Fruit fly (Drosophila melanogaster): ENCODE data around the gene Srp68.

The Srp68 gene

DNA sequence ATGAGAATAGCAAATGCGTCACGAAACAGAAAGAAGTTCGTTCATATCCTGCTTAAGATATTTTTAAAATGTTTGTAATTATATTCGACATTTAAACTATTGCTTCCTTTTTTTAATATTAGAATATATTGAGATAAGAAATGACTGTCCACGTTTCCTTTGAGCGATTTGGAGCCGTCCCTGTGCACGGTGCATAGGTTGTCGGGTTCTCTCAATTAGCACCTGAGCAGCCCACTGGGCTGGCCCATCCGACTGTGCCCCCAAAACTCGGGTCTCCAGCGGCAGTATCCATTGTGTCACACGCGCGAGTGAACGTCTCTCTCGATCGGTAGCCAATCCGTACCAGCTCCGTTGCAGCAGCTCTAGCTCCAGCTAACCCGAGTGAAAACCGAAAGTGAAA, 16.3 kb upstream of the Srp68 start, which contains the start of gene CG13313 (continued):
- TF ChIP-seq Spps (tag; optimal IDR thresholded peaks at IDR 0.05) (no peak), CG4328 (GFP tag; optimal IDR thresholded peaks at IDR 0.05) (no peak), row (GFP tag; IDR thresholded peaks at IDR 0.05) (peak; percentile 49), Hr78 (GFP tag; optimal IDR thresholded peaks at IDR 0.05) (peak in 1 of 2 experiments; percentile 5), bsh (GFP tag; optimal IDR thresholded peaks at IDR 0.05) (peak in 1 of 2 experiments; percentile 8), exex (tag; optimal IDR thresholded peaks at IDR 0.05) (no peak), CG11695 (GFP tag; IDR thresholded peaks at IDR 0.05) (no peak), CG16813 (GFP tag; IDR thresholded peaks at IDR 0.05; ENCODE audit: partially characterized antibody) (no peak), CG6791 (GFP tag; IDR thresholded peaks at IDR 0.05; ENCODE audit: partially characterized antibody) (peak; percentile 26; the same call in 1 of the 3 replicates), otp (GFP tag; IDR thresholded peaks at IDR 0.05) (no peak), CG42726 (GFP tag; IDR thresholded peaks at IDR 0.05; ENCODE audit: partially characterized antibody) (no peak), CG9817 (tag; optimal IDR thresholded peaks at IDR 0.05) (peak; percentile 7), pan (optimal IDR thresholded peaks at IDR 0.05) (no peak), pan (GFP tag; optimal IDR thresholded peaks at IDR 0.05 in 1 of 2, IDR thresholded peaks at IDR 0.05 in 1 of 2) (no peak), rib (GFP tag; IDR thresholded peaks at IDR 0.05) (no peak), CG1529 (GFP tag; optimal IDR thresholded peaks at IDR 0.05) (no peak), maf-S (GFP tag; optimal IDR thresholded peaks at IDR 0.05) (no peak), BtbVII (GFP tag; optimal IDR thresholded peaks at IDR 0.05) (no peak), Blimp-1 (GFP tag; optimal IDR thresholded peaks at IDR 0.05) (peak; percentile 51), Rx (GFP tag; IDR thresholded peaks at IDR 0.05) (no peak), sug (tag; optimal IDR thresholded peaks at IDR 0.05) (no peak), gt (GFP tag; IDR thresholded peaks at IDR 0.05) (no peak), Opbp (GFP tag; IDR thresholded peaks at IDR 0.05; ENCODE audit: partially characterized antibody) (no peak), nerfin-2 (GFP tag; IDR thresholded peaks at IDR 0.05; ENCODE audit: partially characterized antibody) (no peak), ttk (GFP tag; IDR thresholded peaks at IDR 0.05) (no peak), CG10979 (tag; optimal IDR thresholded peaks at IDR 0.05) (peak; percentile 20), Jarid2 (GFP tag; optimal IDR thresholded peaks at IDR 0.05) (no peak), Gsc (GFP tag; IDR thresholded peaks at IDR 0.05) (no peak), Ets97D (GFP tag; optimal IDR thresholded peaks at IDR 0.05) (no peak), NFAT (GFP tag; IDR thresholded peaks at IDR 0.05) (no peak), sisA (GFP tag; IDR thresholded peaks at IDR 0.05) (peak; percentile 23; the same call in 1 of the 2 replicates), Hmr (GFP tag; optimal IDR thresholded peaks at IDR 0.05) (no peak), stc (GFP tag; IDR thresholded peaks at IDR 0.05) (no peak), CG10366 (GFP tag; IDR thresholded peaks at IDR 0.05) (no peak), CG10654 (GFP tag; optimal IDR thresholded peaks at IDR 0.05) (no peak), phol (tag; optimal IDR thresholded peaks at IDR 0.05) (peak; percentile 3), CG14667 (GFP tag; IDR thresholded peaks at IDR 0.05) (no peak), nmo (GFP tag; optimal IDR thresholded peaks at IDR 0.05) (peak; percentile 13), CG6854 (GFP tag; optimal IDR thresholded peaks at IDR 0.05) (no peak), CG9215 (GFP tag; IDR thresholded peaks at IDR 0.05) (0 out of 2 replicates have a peak, but pooled peaks have one; percentile 14), CG4617 (GFP tag; optimal IDR thresholded peaks at IDR 0.05; ENCODE audit: borderline replicate concordance) (no peak), CG17328 (GFP tag; IDR thresholded peaks at IDR 0.05) (no peak), Med (GFP tag) (peak; percentile 28), gfzf (GFP tag; optimal IDR thresholded peaks at IDR 0.05) (no peak), CG12659 (GFP tag; optimal IDR thresholded peaks at IDR 0.05) (peak; percentile 24), gsb (GFP tag; IDR thresholded peaks at IDR 0.05) (no peak), CG2875 (GFP tag; optimal IDR thresholded peaks at IDR 0.05) (no peak), E2f1 (GFP tag; IDR thresholded peaks at IDR 0.05) (no peak), lbe (GFP tag; optimal IDR thresholded peaks at IDR 0.05) (no peak), abd-A (tag; optimal IDR thresholded peaks at IDR 0.05) (no peak)
